Worm (Caenorhabditis elegans) whole organism, young adult: ENCODE results near the gene C41G6.12.

Experiments used
- B0019.2 ChIP-seq: fragments of 200-800 bp; sonication (Bioruptor generic); conservative IDR thresholded peaks from 2 replicates; pipeline ENCODE4 v1.3.6; 2022; ENCODE audit warnings: missing genetic modification reagents, missing genetic modification characterization, missing compliant biosample characterization
- F10E7.11 ChIP-seq: sonication (generic microtip); optimal IDR thresholded peaks from 2 replicates; lab custom pipeline; 2017; ENCODE audit warnings: mild to moderate bottlenecking, missing genetic modification characterization, moderate library complexity, missing compliant biosample characterization
- F22D6.2 ChIP-seq: sonication (generic microtip); optimal IDR thresholded peaks from 2 replicates; lab custom pipeline; 2016; ENCODE audit warnings: mild to moderate bottlenecking, missing genetic modification characterization, missing compliant biosample characterization
- F49E8.2 ChIP-seq: sonication (generic microtip); optimal IDR thresholded peaks from 3 replicates; lab custom pipeline; 2017; ENCODE audit warnings: missing genetic modification characterization, mild to moderate bottlenecking, missing compliant biosample characterization, antibody characterized with exemption, moderate library complexity; ENCODE audit not compliant: insufficient read depth
- T07F8.4 ChIP-seq: sonication (generic microtip); optimal IDR thresholded peaks from 2 replicates; lab custom pipeline; 2016; ENCODE audit warnings: mild to moderate bottlenecking, missing genetic modification characterization, moderate library complexity, missing compliant biosample characterization
- T26A5.8 ChIP-seq: sonication (generic microtip); optimal IDR thresholded peaks from 2 replicates; lab custom pipeline; 2016; ENCODE audit warnings: missing genetic modification characterization, missing compliant biosample characterization
- Y53G8AR.9 ChIP-seq: fragments of 200-800 bp; sonication (Bioruptor generic); conservative IDR thresholded peaks from 2 replicates; pipeline ENCODE4 v1.3.6; 2022; ENCODE audit warnings: missing genetic modification reagents, missing genetic modification characterization, missing compliant biosample characterization
- Y56A3A.18 ChIP-seq: fragments of 200-800 bp; sonication (Bioruptor generic); IDR thresholded peaks from 2 replicates; pipeline ENCODE4 v1.3.6; 2022; ENCODE audit warnings: missing genetic modification reagents, missing genetic modification characterization, missing compliant biosample characterization
- aptf-2 ChIP-seq: fragments of 200-800 bp; sonication (Bioruptor generic); conservative IDR thresholded peaks from 2 replicates; pipeline ENCODE4 v1.3.6; 2022; ENCODE audit warnings: missing genetic modification reagents, missing genetic modification characterization, missing compliant biosample characterization
- atf-7 ChIP-seq: sonication (generic microtip); optimal IDR thresholded peaks from 2 replicates; lab custom pipeline; 2017; ENCODE audit warnings: mild to moderate bottlenecking, missing genetic modification characterization, missing compliant biosample characterization
- bed-1 ChIP-seq: fragments of 200-800 bp; sonication (Bioruptor generic); IDR thresholded peaks from 2 replicates; pipeline ENCODE4 v1.3.6; 2022; ENCODE audit warnings: missing genetic modification reagents, missing genetic modification characterization, missing compliant biosample characterization
- cebp-2 ChIP-seq: fragments of 200-800 bp; sonication (Bioruptor generic); IDR thresholded peaks from 2 replicates; pipeline ENCODE4 v1.3.6; 2022; ENCODE audit warnings: missing genetic modification characterization, missing compliant biosample characterization
- ceh-27 ChIP-seq: fragments of 200-800 bp; sonication (Bioruptor generic); optimal IDR thresholded peaks from 2 replicates; lab custom pipeline; 2018; ENCODE audit warnings: mild to moderate bottlenecking, missing genetic modification characterization, moderate library complexity, missing compliant biosample characterization
- ceh-91 ChIP-seq: fragments of 200-800 bp; sonication (Bioruptor generic); IDR thresholded peaks from 2 replicates; pipeline ENCODE4 v1.3.6; 2022; ENCODE audit warnings: missing genetic modification reagents, missing genetic modification characterization, missing compliant biosample characterization
- chd-7 ChIP-seq: sonication (generic microtip); optimal IDR thresholded peaks from 2 replicates; lab custom pipeline; 2016; ENCODE audit warnings: mild to moderate bottlenecking, missing genetic modification characterization, moderate library complexity, missing compliant biosample characterization
- die-1 ChIP-seq: sonication (generic microtip); optimal IDR thresholded peaks from 2 replicates; lab custom pipeline; 2016; ENCODE audit warnings: missing genotype, mild to moderate bottlenecking, missing genetic modification characterization, missing compliant biosample characterization
- gei-17 ChIP-seq: fragments of 200-800 bp; sonication (Bioruptor generic); optimal IDR thresholded peaks from 2 replicates; lab custom pipeline; 2018; ENCODE audit warnings: mild to moderate bottlenecking, missing genetic modification characterization, missing compliant biosample characterization
- hrde-1 ChIP-seq: sonication (generic microtip); optimal IDR thresholded peaks from 2 replicates; lab custom pipeline; 2016; ENCODE audit warnings: missing genetic modification characterization, mild to moderate bottlenecking, missing compliant biosample characterization, moderate library complexity, missing genotype, missing genetic modification reagents, borderline replicate concordance
- hsf-1 ChIP-seq: fragments of 200-800 bp; sonication (Bioruptor generic); IDR thresholded peaks from 2 replicates; pipeline ENCODE4 v1.3.6; 2022; ENCODE audit warnings: missing genetic modification reagents, missing genetic modification characterization, missing compliant biosample characterization
- let-526 ChIP-seq: fragments of 200-800 bp; sonication (Bioruptor generic); IDR thresholded peaks from 2 replicates; pipeline ENCODE4 v1.3.6; 2022; ENCODE audit warnings: missing genetic modification reagents, missing genetic modification characterization, missing compliant biosample characterization
- lin-40 ChIP-seq: sonication (generic microtip); optimal IDR thresholded peaks from 2 replicates; lab custom pipeline; 2016; ENCODE audit warnings: missing genetic modification characterization, mild to moderate bottlenecking, missing compliant biosample characterization, missing genotype, missing genetic modification reagents
- lsl-1 ChIP-seq: fragments of 200-800 bp; sonication (Bioruptor generic); optimal IDR thresholded peaks from 2 replicates; lab custom pipeline; 2018; ENCODE audit warnings: mild to moderate bottlenecking, missing genetic modification characterization, moderate library complexity, missing compliant biosample characterization
- lsy-27 ChIP-seq: sonication (generic microtip); optimal IDR thresholded peaks from 2 replicates; lab custom pipeline; 2017; ENCODE audit warnings: missing genetic modification characterization, mild to moderate bottlenecking, missing compliant biosample characterization, antibody characterized with exemption, missing genotype, borderline replicate concordance; ENCODE audit not compliant: insufficient read depth
- madf-10 ChIP-seq: sonication (generic microtip); optimal IDR thresholded peaks from 2 replicates; lab custom pipeline; 2016; ENCODE audit warnings: mild to moderate bottlenecking, missing genetic modification characterization, missing compliant biosample characterization
- madf-3 ChIP-seq: fragments of 200-800 bp; sonication (Bioruptor generic); IDR thresholded peaks from 2 replicates; pipeline ENCODE4 v1.3.6; 2022; ENCODE audit warnings: missing genetic modification reagents, missing genetic modification characterization, missing compliant biosample characterization
- madf-6 ChIP-seq: fragments of 200-800 bp; sonication (Bioruptor generic); IDR thresholded peaks from 2 replicates; pipeline ENCODE4 v1.3.6; 2022; ENCODE audit warnings: missing genetic modification reagents, missing genetic modification characterization, missing compliant biosample characterization
- mxl-1 ChIP-seq: sonication (generic microtip); optimal IDR thresholded peaks from 2 replicates; lab custom pipeline; 2016; ENCODE audit warnings: missing genetic modification characterization, missing compliant biosample characterization
- nfya-1 ChIP-seq: sonication (generic microtip); optimal IDR thresholded peaks from 2 replicates; lab custom pipeline; 2017; ENCODE audit warnings: antibody characterized with exemption, missing compliant biosample characterization, missing genetic modification characterization, borderline replicate concordance; ENCODE audit not compliant: insufficient read depth
- nhr-179 ChIP-seq: sonication (generic microtip); optimal IDR thresholded peaks from 2 replicates; lab custom pipeline; 2016; ENCODE audit warnings: mild to moderate bottlenecking, missing genetic modification characterization, missing compliant biosample characterization
- nhr-90 ChIP-seq: sonication (generic microtip); optimal IDR thresholded peaks from 2 replicates; lab custom pipeline; 2016; ENCODE audit warnings: missing genotype, mild to moderate bottlenecking, missing genetic modification characterization, missing compliant biosample characterization
- rec-8 ChIP-seq, 2 experiments: sonication (generic microtip); optimal IDR thresholded peaks; 2 replicates each; lab custom pipeline; 2016; ENCODE audit warnings: mild to moderate bottlenecking in 2 of 2, missing genetic modification characterization in 2 of 2, missing genetic modification reagents in 2 of 2, missing genotype in 2 of 2, missing biosample characterization in 1 of 2, missing compliant biosample characterization in 1 of 2, moderate library complexity in 1 of 2
- repo-1 ChIP-seq: sonication (generic microtip); optimal IDR thresholded peaks from 2 replicates; lab custom pipeline; 2017; ENCODE audit warnings: mild to moderate bottlenecking, missing genetic modification characterization, missing compliant biosample characterization
- sdz-38 ChIP-seq: sonication (generic microtip); optimal IDR thresholded peaks from 2 replicates; lab custom pipeline; 2016; ENCODE audit warnings: missing genotype, missing genetic modification characterization, missing compliant biosample characterization
- sea-2 ChIP-seq: fragments of 200-800 bp; sonication (Bioruptor generic); IDR thresholded peaks from 2 replicates; pipeline ENCODE4 v1.3.6; 2022; ENCODE audit warnings: missing genetic modification characterization, missing compliant biosample characterization
- snpc-1.3 ChIP-seq: sonication (generic microtip); optimal IDR thresholded peaks from 2 replicates; lab custom pipeline; 2017; ENCODE audit warnings: missing genetic modification characterization, mild to moderate bottlenecking, missing compliant biosample characterization, antibody characterized with exemption, moderate library complexity, missing genotype, missing genetic modification reagents; ENCODE audit not compliant: insufficient read depth
- snpc-4 ChIP-seq, 5 experiments: fragments of 150-350 bp in 1 of 5; sonication (generic microtip) in 4 of 5; optimal IDR thresholded peaks; 2 replicates each; lab custom pipeline; 2014 to 2018; ENCODE audit warnings: missing genetic modification characterization in 5 of 5, missing biosample characterization in 3 of 5, antibody characterized with exemption in 2 of 5, mild to moderate bottlenecking in 2 of 5, missing compliant biosample characterization in 2 of 5, missing genotype in 2 of 5, moderate library complexity in 2 of 5, missing genetic modification reagents in 1 of 5
- tbp1 ChIP-seq: fragments of 200-800 bp; sonication (Bioruptor generic); optimal IDR thresholded peaks from 2 replicates; lab custom pipeline; 2018; ENCODE audit warnings: mild to moderate bottlenecking, missing genetic modification characterization, missing compliant biosample characterization
- tlf-1 ChIP-seq: fragments of 200-800 bp; sonication (Bioruptor generic); optimal IDR thresholded peaks from 2 replicates; lab custom pipeline; 2018; ENCODE audit warnings: mild to moderate bottlenecking, missing genetic modification characterization, missing compliant biosample characterization
- unc-130 ChIP-seq: sonication (generic microtip); optimal IDR thresholded peaks from 2 replicates; lab custom pipeline; 2016; ENCODE audit warnings: missing genetic modification reagents, missing genetic modification characterization, missing compliant biosample characterization
- unc-62 ChIP-seq: fragments of 150-350 bp; optimal IDR thresholded peaks from 2 replicates; lab custom pipeline; 2014; ENCODE audit warnings: missing biosample characterization, missing genetic modification reagents, missing genetic modification characterization
- ztf-18 ChIP-seq: sonication (generic microtip); optimal IDR thresholded peaks from 2 replicates; lab custom pipeline; 2016; ENCODE audit warnings: missing genotype, mild to moderate bottlenecking, missing genetic modification characterization, missing compliant biosample characterization
- ztf-22 ChIP-seq: fragments of 200-800 bp; sonication (Bioruptor generic); optimal IDR thresholded peaks from 2 replicates; lab custom pipeline; 2018; ENCODE audit warnings: mild to moderate bottlenecking, missing genetic modification characterization, moderate library complexity, missing compliant biosample characterization
- ztf-25 ChIP-seq: fragments of 200-800 bp; sonication (Bioruptor generic); IDR thresholded peaks from 2 replicates; pipeline ENCODE4 v1.3.6; 2022; ENCODE audit warnings: missing genetic modification reagents, missing genetic modification characterization, missing compliant biosample characterization
- ztf-26 ChIP-seq: sonication (generic microtip); optimal IDR thresholded peaks from 2 replicates; lab custom pipeline; 2017; ENCODE audit warnings: missing genetic modification characterization, missing compliant biosample characterization
- ztf-3 ChIP-seq: fragments of 200-800 bp; sonication (Bioruptor generic); optimal IDR thresholded peaks from 2 replicates; lab custom pipeline; 2018; ENCODE audit warnings: mild to moderate bottlenecking, missing genetic modification characterization, missing compliant biosample characterization

Gene C41G6.12

ce11 chrV:15184097-15185040 lies 23.2 kb downstream of the C41G6.12 start, which contains the start of gene Y75B12B.1 (continued):
- TF ChIP-seq chd-7 (tag; lab: Kevin White, UChicago) (no peak), nhr-90 (tag; lab: Kevin White, UChicago) (no peak), B0019.2 (GFP tag; lab: Robert Waterston, UW) (no peak; the same call in 1 of the 2 replicates), bed-1 (no peak), rec-8 (tag; optimal IDR thresholded peaks at IDR 0.05; lab: Kevin White, UChicago) (peak in 1 of 2 experiments; percentile 29), let-526 (GFP tag; lab: Robert Waterston, UW) (no peak), madf-6 (GFP tag; lab: Robert Waterston, UW) (peak; percentile 94), F10E7.11 (tag; lab: Kevin White, UChicago) (no peak), T07F8.4 (tag; lab: Kevin White, UChicago) (no peak), ztf-26 (tag; lab: Kevin White, UChicago) (no peak), lin-40 (tag; lab: Kevin White, UChicago) (no peak), madf-10 (no peak), snpc-4 (GFP tag; optimal IDR thresholded peaks at IDR 0.05; lab: Kevin White, UChicago) (no peak), snpc-4 (tag; optimal IDR thresholded peaks at IDR 0.05; lab: Kevin White, UChicago) (peak in 1 of 4 experiments; percentile 25), sea-2 (GFP tag; lab: Robert Waterston, UW) (no peak), T26A5.8 (tag; lab: Kevin White, UChicago) (no peak), ztf-25 (GFP tag; lab: Robert Waterston, UW) (no peak), ceh-91 (GFP tag; lab: Robert Waterston, UW) (peak; percentile 74), unc-62 (GFP tag; lab: Kevin White, UChicago) (no peak), ztf-3 (GFP tag; lab: Kevin White, UChicago) (no peak), F22D6.2 (no peak), F49E8.2 (tag; lab: Kevin White, UChicago) (peak; percentile 71), hsf-1 (GFP tag; lab: Robert Waterston, UW) (peak; percentile 84), Y56A3A.18 (GFP tag; lab: Robert Waterston, UW) (no peak), snpc-1.3 (tag; lab: Kevin White, UChicago) (peak; percentile 34), nhr-179 (tag; lab: Kevin White, UChicago) (no peak), lsy-27 (no peak), sdz-38 (no peak), Y53G8AR.9 (GFP tag; lab: Robert Waterston, UW) (no peak), mxl-1 (tag; lab: Kevin White, UChicago) (no peak), die-1 (tag; lab: Kevin White, UChicago) (no peak), unc-130 (peak; percentile 2), nfya-1 (tag; lab: Kevin White, UChicago) (no peak), aptf-2 (GFP tag; lab: Robert Waterston, UW) (no peak), hrde-1 (no peak), ztf-22 (GFP tag; lab: Kevin White, UChicago) (no peak), ztf-18 (tag; lab: Kevin White, UChicago) (no peak), ceh-27 (GFP tag; lab: Kevin White, UChicago) (no peak), lsl-1 (peak; percentile 96), atf-7 (tag; lab: Kevin White, UChicago) (no peak), gei-17 (no peak), cebp-2 (GFP tag; lab: Robert Waterston, UW) (no peak), tbp1 (peak; percentile 61), tlf-1 (GFP tag; lab: Kevin White, UChicago) (peak; percentile 77), madf-3 (GFP tag; lab: Robert Waterston, UW) (0 out of 2 replicates have a peak, but pooled peaks have one; percentile 24), repo-1 (tag; lab: Kevin White, UChicago) (peak; percentile 12)
